Worm (Caenorhabditis elegans): ENCODE results near the gene T08D10.3.

T08D10.3 gene

DNA sequence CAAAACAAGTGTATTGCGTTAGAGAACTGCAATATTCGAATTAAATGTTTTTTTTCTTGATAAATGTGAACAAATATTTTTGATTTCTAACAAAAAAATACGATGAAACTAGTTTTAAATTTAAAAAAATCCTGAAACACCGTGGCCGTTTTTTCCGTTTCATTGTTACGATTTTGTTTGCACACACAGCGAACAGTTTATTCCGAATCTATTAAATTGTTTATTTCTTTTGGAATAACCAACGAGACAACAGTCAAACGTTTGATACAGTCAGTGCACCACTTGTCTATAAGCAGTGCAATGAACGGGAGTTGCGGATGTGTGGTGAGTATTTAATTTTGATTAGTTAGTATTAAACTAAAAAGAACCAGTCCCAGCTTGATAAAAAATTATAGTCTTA lies 38.5 kb upstream of the T08D10.3 start, which contains the start of gene Y62H9A.13:
Y62H9A.13 (plus strand) TSS at position 301 of the 400 bp plus-strand sequence.
- no peak for TF ChIP-seq F37B4.10 (GFP tag; IDR thresholded peaks at IDR 0.05)
- no peak for TF ChIP-seq Y53F4B.3 (GFP tag; IDR thresholded peaks at IDR 0.05)
- no peak for TF ChIP-seq nfyb-1 (GFP tag; IDR thresholded peaks at IDR 0.05)
- TF ChIP-seq T07F8.4 (tag; optimal IDR thresholded peaks at IDR 0.05) = no peak
- TF ChIP-seq madf-6 (GFP tag; IDR thresholded peaks at IDR 0.05) = no peak
- no peak for TF ChIP-seq F49E8.2 (tag; optimal IDR thresholded peaks at IDR 0.05; ENCODE audit: insufficient read depth)
- TF ChIP-seq hmg-20 (GFP tag; IDR thresholded peaks at IDR 0.05) = no peak

DNA sequence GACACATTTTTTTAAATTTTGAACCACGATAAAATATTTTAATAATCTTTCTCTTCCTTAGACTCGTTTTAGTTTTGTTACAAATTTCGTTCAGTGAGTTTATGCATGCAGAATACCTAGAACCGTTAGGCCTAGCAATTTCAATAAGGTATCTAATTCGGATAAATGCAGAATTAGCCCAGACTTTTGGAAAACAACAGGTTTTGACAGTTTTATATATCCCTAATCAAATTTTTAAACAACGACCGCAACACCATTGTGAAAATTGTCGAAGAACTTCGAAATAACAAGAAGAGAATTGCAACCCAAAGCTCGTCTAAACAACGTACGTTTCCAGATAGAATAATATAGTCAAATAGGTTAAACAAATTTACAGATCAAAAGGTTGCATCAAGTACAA lies 37.2 kb upstream of the T08D10.3 start, which contains the start of gene Y62H9A.16:
Y62H9A.16 (plus strand) TSS at position 301 of the 400 bp plus-strand sequence.
- TF ChIP-seq ceh-58 (GFP tag; IDR thresholded peaks at IDR 0.05) (no peak), madf-3 (GFP tag; IDR thresholded peaks at IDR 0.05) (no peak), chd-7 (tag; optimal IDR thresholded peaks at IDR 0.05) (no peak), lsy-27 (tag; optimal IDR thresholded peaks at IDR 0.05; ENCODE audit: borderline replicate concordance, insufficient read depth) (no peak), B0336.3 (GFP tag; IDR thresholded peaks at IDR 0.05) (no peak), lin-35 (GFP tag; optimal IDR thresholded peaks at IDR 0.05) (no peak), egrh-3 (GFP tag; IDR thresholded peaks at IDR 0.05) (no peak), sdz-38 (tag; optimal IDR thresholded peaks at IDR 0.05) (no peak), F57A8.1 (GFP tag; optimal IDR thresholded peaks at IDR 0.05) (no peak), lin-26 (GFP tag; IDR thresholded peaks at IDR 0.05) (no peak), F22D6.2 (tag; optimal IDR thresholded peaks at IDR 0.05) (no peak), attf-6 (GFP tag; IDR thresholded peaks at IDR 0.05) (no peak), tbp1 (GFP tag; optimal IDR thresholded peaks at IDR 0.05) (no peak), let-607 (tag; optimal IDR thresholded peaks at IDR 0.05) (no peak), K12H6.12 (tag; optimal IDR thresholded peaks at IDR 0.05) (no peak), F52B5.7 (tag; optimal IDR thresholded peaks at IDR 0.05) (no peak), egl-18 (GFP tag; IDR thresholded peaks at IDR 0.05) (no peak), snpc-1.1 (tag; optimal IDR thresholded peaks at IDR 0.05; ENCODE audit: insufficient read depth) (no peak), xnd-1 (tag; optimal IDR thresholded peaks at IDR 0.05) (no peak), Y53G8AR.9 (GFP tag; conservative IDR thresholded peaks at IDR 0.05) (no peak)

DNA sequence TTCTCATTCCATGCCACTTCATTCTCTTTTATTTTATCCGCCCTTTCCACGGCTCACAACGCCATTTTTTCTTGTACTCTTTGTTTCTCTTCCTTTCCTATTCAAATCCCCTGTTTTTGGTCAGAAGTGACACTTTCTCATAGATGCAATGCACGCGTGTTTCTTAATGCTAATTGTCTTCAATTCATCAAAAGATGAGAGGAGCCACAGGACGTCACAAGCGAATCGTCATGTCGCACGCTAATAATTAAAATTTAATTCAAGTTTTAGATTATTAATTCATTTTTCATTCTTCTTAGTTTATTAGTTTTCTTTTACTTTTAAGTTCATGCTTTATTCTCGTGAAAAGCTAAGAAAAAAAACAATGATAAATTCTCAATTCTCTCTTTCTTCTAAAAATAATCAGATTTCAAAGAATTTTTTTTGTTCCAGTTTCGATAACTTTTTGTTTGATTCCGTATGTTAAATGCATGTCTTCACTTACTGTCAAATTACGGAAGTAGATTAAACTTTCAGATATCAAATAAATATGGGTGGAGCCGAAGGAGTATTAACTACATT lies 34.4 kb upstream of the T08D10.3 start, which contains the start of gene Y62H9A.14:
Y62H9A.14 (plus strand) TSS at position 511 of the 561 bp plus-strand sequence.
- TF ChIP-seq bed-2 (GFP tag; IDR thresholded peaks at IDR 0.05) (no peak), akir-1 (GFP tag; optimal IDR thresholded peaks at IDR 0.05) (no peak), somi-1 (GFP tag; optimal IDR thresholded peaks at IDR 0.05) (no peak), die-1 (tag; optimal IDR thresholded peaks at IDR 0.05) (no peak), C06A6.2 (GFP tag; conservative IDR thresholded peaks at IDR 0.05) (no peak), ama-1 (optimal IDR thresholded peaks at IDR 0.05) (no peak), ama-1 (GFP tag; optimal IDR thresholded peaks at IDR 0.05) (no peak), athp-1 (tag; optimal IDR thresholded peaks at IDR 0.05) (no peak), ztf-22 (GFP tag; optimal IDR thresholded peaks at IDR 0.05) (no peak), B0035.1 (tag; optimal IDR thresholded peaks at IDR 0.05) (no peak), sdz-38 (tag; optimal IDR thresholded peaks at IDR 0.05) (no peak), nfyb-1 (GFP tag; IDR thresholded peaks at IDR 0.05) (no peak), ceh-79 (tag; optimal IDR thresholded peaks at IDR 0.05) (no peak), madf-10 (tag; optimal IDR thresholded peaks at IDR 0.05) (no peak)

All from whole organism, young adult.